Fruit fly (Drosophila melanogaster): ENCODE data around the gene Miro.

Gene Miro

dm6 chr3R:24015939-24016913 is 22.4 kb downstream of the Miro start (continued):
- TF ChIP-seq CG4424 (GFP tag; optimal IDR thresholded peaks at IDR 0.05) (no peak), D19A (tag; optimal IDR thresholded peaks at IDR 0.05) (no peak), CG7372 (GFP tag; IDR thresholded peaks at IDR 0.05) (no peak), crp (GFP tag; optimal IDR thresholded peaks at IDR 0.05) (no peak), tio (GFP tag; optimal IDR thresholded peaks at IDR 0.05) (no peak), D (optimal IDR thresholded peaks at IDR 0.05) (no peak), D (GFP tag; optimal IDR thresholded peaks at IDR 0.05) (no peak), CG6654 (GFP tag; optimal IDR thresholded peaks at IDR 0.05) (no peak), emc (GFP tag; optimal IDR thresholded peaks at IDR 0.05) (no peak), Abd-B (GFP tag; optimal IDR thresholded peaks at IDR 0.05) (no peak), NFAT (GFP tag; IDR thresholded peaks at IDR 0.05) (no peak), CG3163 (GFP tag; optimal IDR thresholded peaks at IDR 0.05) (no peak), YL-1 (GFP tag; optimal IDR thresholded peaks at IDR 0.05) (no peak), pita (GFP tag; optimal IDR thresholded peaks at IDR 0.05) (no peak), hb (GFP tag; IDR thresholded peaks at IDR 0.05; ENCODE audit: partially characterized antibody) (no peak), so (GFP tag; IDR thresholded peaks at IDR 0.05) (no peak)

DNA sequence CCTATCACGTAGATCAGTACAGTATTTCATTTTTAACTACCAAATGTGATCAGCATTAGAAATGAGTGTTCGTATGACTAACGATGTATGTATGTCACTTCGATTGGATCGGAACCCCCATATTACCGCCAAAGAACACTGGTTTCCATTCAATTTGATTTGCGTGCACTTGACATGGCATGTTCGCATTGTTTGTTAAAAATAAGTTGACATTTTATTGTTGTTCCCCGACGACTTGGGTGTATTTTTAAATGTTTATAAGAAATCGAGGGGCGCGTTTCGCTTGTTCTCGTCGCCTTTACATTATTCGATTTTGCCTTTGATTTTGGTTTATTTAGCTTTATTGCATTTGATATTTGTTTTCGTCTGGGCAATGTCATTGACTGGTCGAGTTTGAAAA is 23.2 kb downstream of the Miro start:
- TF ChIP-seq crol (GFP tag; IDR thresholded peaks at IDR 0.05) (no peak), hbn (GFP tag; IDR thresholded peaks at IDR 0.05; ENCODE audit: partially characterized antibody) (no peak), CG10543 (GFP tag; optimal IDR thresholded peaks at IDR 0.05) (no peak), Antp (GFP tag; optimal IDR thresholded peaks at IDR 0.05) (no peak), CG12071 (GFP tag; optimal IDR thresholded peaks at IDR 0.05) (no peak), Aef1 (GFP tag; IDR thresholded peaks at IDR 0.05) (no peak), Hsf (GFP tag; optimal IDR thresholded peaks at IDR 0.05) (no peak), CG31224 (GFP tag; IDR thresholded peaks at IDR 0.05) (no peak), Bgb (GFP tag; IDR thresholded peaks at IDR 0.05; ENCODE audit: partially characterized antibody) (no peak), nom (GFP tag; optimal IDR thresholded peaks at IDR 0.05) (no peak), CHES-1-like (GFP tag; optimal IDR thresholded peaks at IDR 0.05) (no peak), CG13624 (GFP tag; optimal IDR thresholded peaks at IDR 0.05) (no peak), ranshi (GFP tag; IDR thresholded peaks at IDR 0.05) (no peak), br (optimal IDR thresholded peaks at IDR 0.05) (no peak), dati (GFP tag; IDR thresholded peaks at IDR 0.05) (no peak), Optix (GFP tag; IDR thresholded peaks at IDR 0.05) (no peak), CG14441 (GFP tag; IDR thresholded peaks at IDR 0.05) (no peak)

dm6 chr3R:24014600-24014999 is 24.0 kb downstream of the Miro start:
- TF ChIP-seq sd (tag; optimal IDR thresholded peaks at IDR 0.05) = peak; percentile 40
- TF ChIP-seq Sox102F (GFP tag; optimal IDR thresholded peaks at IDR 0.05) = peak; percentile 35
- no peak for TF ChIP-seq zfh2 (GFP tag; optimal IDR thresholded peaks at IDR 0.05)
- TF ChIP-seq sens (GFP tag) = peak; percentile 30
- TF ChIP-seq Awh (GFP tag; IDR thresholded peaks at IDR 0.05) = peak; percentile 64
- 0 out of 3 replicates have a peak, but pooled peaks have one; percentile 24 for TF ChIP-seq CG7357 (GFP tag; IDR thresholded peaks at IDR 0.05)
- TF ChIP-seq Atf3 (GFP tag; optimal IDR thresholded peaks at IDR 0.05) = no peak

Measured in whole organism, embryonic.